Fruit fly (Drosophila melanogaster): Measurements from ENCODE around the gene mnb.

mnb gene

DNA sequence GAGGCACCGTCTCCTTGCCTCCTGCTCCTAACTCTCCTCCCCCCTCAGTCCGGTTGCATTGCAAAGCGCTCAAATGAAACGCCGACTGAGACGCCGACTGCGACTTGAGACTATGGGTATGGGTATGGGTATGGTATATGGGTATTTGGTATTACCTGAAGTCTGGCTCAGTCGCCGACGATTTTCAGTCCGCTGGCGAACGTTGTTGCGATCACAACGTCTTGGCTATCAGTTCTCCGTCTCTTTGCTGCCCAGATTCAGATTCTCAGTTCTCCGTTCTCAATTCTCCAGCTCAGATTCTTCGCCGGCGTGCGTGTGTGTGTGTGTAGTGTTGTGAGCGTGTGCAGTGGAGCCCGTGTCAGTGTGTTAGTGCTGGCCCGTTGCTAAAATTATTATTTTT, 56.4 kb downstream of the mnb start, which contains the start of gene CG6398:
TSS of gene CG6398 (plus strand) at position 185 of the 400 bp plus-strand sequence.
- TF ChIP-seq brk (GFP tag; optimal IDR thresholded peaks at IDR 0.05), result no peak
- peak; percentile 22 for TF ChIP-seq Dif (GFP tag; optimal IDR thresholded peaks at IDR 0.05; ENCODE audit: partially characterized antibody)
- TF ChIP-seq jim (GFP tag; optimal IDR thresholded peaks at IDR 0.05), result no peak
- no peak for TF ChIP-seq tai (GFP tag; optimal IDR thresholded peaks at IDR 0.05)
- TF ChIP-seq CG32264 (GFP tag; optimal IDR thresholded peaks at IDR 0.05), result no peak
- TF ChIP-seq Hr83 (GFP tag; optimal IDR thresholded peaks at IDR 0.05; ENCODE audit: poor library complexity, severe bottlenecking), result peak; percentile 3
- TF ChIP-seq dsf (GFP tag; optimal IDR thresholded peaks at IDR 0.05; ENCODE audit: borderline replicate concordance), result no peak
- TF ChIP-seq rgr (GFP tag; optimal IDR thresholded peaks at IDR 0.05), result peak; percentile 25
- no peak for TF ChIP-seq Jra (GFP tag; optimal IDR thresholded peaks at IDR 0.05)
- peak; percentile 26 for TF ChIP-seq Hnf4 (GFP tag; optimal IDR thresholded peaks at IDR 0.05)
- TF ChIP-seq Sp1 (GFP tag; optimal IDR thresholded peaks at IDR 0.05), result no peak
- TF ChIP-seq dl (GFP tag; optimal IDR thresholded peaks at IDR 0.05; ENCODE audit: insufficient read depth in 1 of 2, partially characterized antibody in 2 of 2), result peak in 1 of 2 experiments; percentile 21
- no peak for TF ChIP-seq foxo (GFP tag; optimal IDR thresholded peaks at IDR 0.05)
- TF ChIP-seq GATAd (GFP tag; optimal IDR thresholded peaks at IDR 0.05), result no peak
- no peak for TF ChIP-seq OdsH (GFP tag; optimal IDR thresholded peaks at IDR 0.05)
- TF ChIP-seq woc (GFP tag; optimal IDR thresholded peaks at IDR 0.05), result peak; percentile 30
- no peak for TF ChIP-seq fru (GFP tag; optimal IDR thresholded peaks at IDR 0.05)
- TF ChIP-seq CG9705 (GFP tag; optimal IDR thresholded peaks at IDR 0.05), result no peak
- no peak for TF ChIP-seq Hr78 (GFP tag; optimal IDR thresholded peaks at IDR 0.05)
- TF ChIP-seq ey (GFP tag; optimal IDR thresholded peaks at IDR 0.05), result no peak
- TF ChIP-seq psq (GFP tag; optimal IDR thresholded peaks at IDR 0.05), result peak; percentile 51
- no peak for TF ChIP-seq Dfd (GFP tag; optimal IDR thresholded peaks at IDR 0.05)
- TF ChIP-seq dmrt93B (GFP tag; optimal IDR thresholded peaks at IDR 0.05), result no peak
- no peak for TF ChIP-seq Rel (GFP tag; optimal IDR thresholded peaks at IDR 0.05)
- no peak for TF ChIP-seq Rel (tag; optimal IDR thresholded peaks at IDR 0.05)
- no peak for TF ChIP-seq lola (GFP tag; optimal IDR thresholded peaks at IDR 0.05)
- no peak for TF ChIP-seq usp (GFP tag; optimal IDR thresholded peaks at IDR 0.05)
- TF ChIP-seq HLH106 (tag; optimal IDR thresholded peaks at IDR 0.05), result no peak
- no peak for TF ChIP-seq Abd-B (GFP tag; optimal IDR thresholded peaks at IDR 0.05)
- TF ChIP-seq h (GFP tag; optimal IDR thresholded peaks at IDR 0.05), result no peak
- TF ChIP-seq br (GFP tag; optimal IDR thresholded peaks at IDR 0.05), result no peak
- no peak for TF ChIP-seq Myc (optimal IDR thresholded peaks at IDR 0.05)
- TF ChIP-seq Mio (GFP tag; optimal IDR thresholded peaks at IDR 0.05), result no peak
- peak; percentile 72 for TF ChIP-seq Vsx2 (GFP tag; optimal IDR thresholded peaks at IDR 0.05; ENCODE audit: partially characterized antibody)

DNA sequence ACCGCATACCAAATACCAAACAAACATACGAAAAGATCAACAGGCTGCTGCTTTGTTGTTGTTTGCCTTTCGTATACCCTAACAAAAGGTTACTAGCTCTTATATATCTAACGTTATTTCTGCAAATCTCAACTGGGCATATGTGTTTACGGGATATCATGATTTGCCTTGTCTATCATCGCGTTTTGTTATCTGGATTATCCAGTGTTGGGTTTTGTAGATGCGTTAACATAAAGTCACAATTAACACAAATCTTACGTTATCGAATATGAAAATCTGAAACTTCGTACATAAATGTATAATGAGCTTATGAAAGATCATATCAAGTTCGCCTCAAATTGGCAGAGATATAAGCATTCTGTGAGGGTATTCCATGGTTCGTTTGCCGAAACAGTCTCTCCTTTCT, 56.8 kb downstream of the mnb start:
- TF ChIP-seq CG9705 (GFP tag; optimal IDR thresholded peaks at IDR 0.05) (peak; percentile 35), br (GFP tag; optimal IDR thresholded peaks at IDR 0.05) (peak; percentile 64), CrebA (GFP tag; optimal IDR thresholded peaks at IDR 0.05; ENCODE audit: borderline replicate concordance) (no peak), rgr (GFP tag; optimal IDR thresholded peaks at IDR 0.05) (no peak), CG32264 (GFP tag; optimal IDR thresholded peaks at IDR 0.05) (no peak), foxo (GFP tag; optimal IDR thresholded peaks at IDR 0.05) (peak in 1 of 2 experiments; percentile 57), dsf (GFP tag; optimal IDR thresholded peaks at IDR 0.05; ENCODE audit: borderline replicate concordance) (no peak), ey (GFP tag; optimal IDR thresholded peaks at IDR 0.05) (peak; percentile 51), Jra (GFP tag; optimal IDR thresholded peaks at IDR 0.05) (peak; percentile 51), Sp1 (GFP tag; optimal IDR thresholded peaks at IDR 0.05) (peak; percentile 75), dmrt93B (GFP tag; optimal IDR thresholded peaks at IDR 0.05) (peak; percentile 53), tai (GFP tag; optimal IDR thresholded peaks at IDR 0.05) (peak; percentile 61), N (GFP tag; optimal IDR thresholded peaks at IDR 0.05) (no peak), dl (GFP tag; optimal IDR thresholded peaks at IDR 0.05; ENCODE audit: insufficient read depth in 1 of 2, partially characterized antibody in 2 of 2) (no peak), HLH106 (tag; optimal IDR thresholded peaks at IDR 0.05) (peak; percentile 56), lola (GFP tag; optimal IDR thresholded peaks at IDR 0.05) (no peak), fru (GFP tag; optimal IDR thresholded peaks at IDR 0.05) (peak; percentile 62), Hr83 (GFP tag; optimal IDR thresholded peaks at IDR 0.05; ENCODE audit: poor library complexity, severe bottlenecking) (no peak), Dif (GFP tag; optimal IDR thresholded peaks at IDR 0.05; ENCODE audit: partially characterized antibody) (no peak), sage (GFP tag; optimal IDR thresholded peaks at IDR 0.05) (no peak), brk (GFP tag; optimal IDR thresholded peaks at IDR 0.05) (peak; percentile 22), psq (GFP tag; optimal IDR thresholded peaks at IDR 0.05) (peak; percentile 79), Dfd (GFP tag; optimal IDR thresholded peaks at IDR 0.05) (no peak), Hr78 (GFP tag; optimal IDR thresholded peaks at IDR 0.05) (no peak), sv (GFP tag; optimal IDR thresholded peaks at IDR 0.05) (no peak), OdsH (GFP tag; optimal IDR thresholded peaks at IDR 0.05) (peak; percentile 74), Vsx2 (GFP tag; optimal IDR thresholded peaks at IDR 0.05; ENCODE audit: partially characterized antibody) (no peak), Hnf4 (GFP tag; optimal IDR thresholded peaks at IDR 0.05) (no peak), woc (GFP tag; optimal IDR thresholded peaks at IDR 0.05) (peak; percentile 92)
